Worm (Caenorhabditis elegans): ENCODE data around the gene C33F10.14.

DNA sequence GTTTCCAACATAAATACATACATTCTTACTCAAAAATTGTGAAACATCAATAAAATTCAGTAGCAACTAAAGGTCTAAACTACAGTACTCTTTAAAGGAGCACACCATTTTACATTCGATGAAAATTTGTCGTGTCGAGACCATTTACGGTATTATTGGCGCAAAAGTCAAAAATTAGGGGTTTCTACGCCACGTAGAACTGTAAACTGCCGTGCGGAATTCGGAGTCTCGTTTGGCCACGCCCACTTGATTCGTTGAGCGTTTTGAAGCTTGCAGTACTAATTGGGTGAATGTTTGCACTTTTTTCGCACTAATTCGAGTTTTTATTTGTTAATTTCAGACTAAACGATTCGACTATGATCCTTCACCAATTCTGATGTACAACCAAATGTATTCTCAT lies 6.5 kb upstream of the C33F10.14 start:
- TF ChIP-seq nhr-76 (tag; optimal IDR thresholded peaks at IDR 0.05) (no peak), unc-62 (GFP tag; optimal IDR thresholded peaks at IDR 0.05) (no peak), hlh-17 (GFP tag; optimal IDR thresholded peaks at IDR 0.05; ENCODE audit: borderline replicate concordance) (no peak), lin-39 (tag; optimal IDR thresholded peaks at IDR 0.05) (no peak), nhr-237 (tag; optimal IDR thresholded peaks at IDR 0.05) (no peak), lin-15B (tag; optimal IDR thresholded peaks at IDR 0.05) (no peak)

Data from whole organism, L1 larva.